Fruit fly (Drosophila melanogaster) whole organism, larva: ENCODE measurements around the gene CG6567.
A peak's percentile ranks its signal among the peaks of the same experiment; 100 is the strongest.

ENCODE experiments used
- noc ChIP-seq: fragments of 200-800 bp; sonication (Bioruptor generic); optimal IDR thresholded peaks from 3 replicates; lab custom pipeline; 2019; ENCODE audit warnings: missing biosample characterization, mild to moderate bottlenecking, missing genetic modification characterization, moderate library complexity

Gene CG6567

DNA sequence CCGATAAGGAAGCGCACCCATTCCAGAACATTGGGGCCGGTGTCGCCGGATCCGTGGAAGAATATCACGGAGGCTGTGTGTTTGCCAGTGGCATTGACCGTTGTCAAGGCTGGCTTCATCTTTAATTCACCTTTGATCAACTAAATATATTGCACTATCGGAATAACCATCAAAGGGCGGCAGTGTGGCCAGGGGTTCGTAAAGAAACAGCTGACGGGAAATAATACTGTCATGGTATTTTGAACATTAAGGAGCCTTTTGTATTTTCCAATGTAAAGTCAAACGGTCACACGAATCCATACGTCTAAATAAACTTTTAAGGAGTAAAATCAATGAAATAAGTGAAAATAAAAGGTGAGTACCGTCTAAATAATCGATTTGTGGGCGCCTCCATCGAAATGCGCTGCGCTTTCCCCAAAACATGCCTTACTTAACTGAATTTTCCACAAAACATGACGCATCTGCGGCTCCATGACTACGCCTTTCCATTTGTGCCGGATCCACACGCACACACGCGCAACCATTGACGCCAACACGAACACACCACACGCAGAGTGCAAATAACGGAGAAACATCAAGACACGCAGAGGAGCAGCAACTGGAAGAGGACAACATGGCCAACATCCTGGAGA is at the start of gene CG6567, which contains the start of gene CG4511:
Gene CG6567 (minus strand): TSS at position 209 of the 632 bp plus-strand sequence.
Gene CG4511 (plus strand): TSS at position 259 of the 632 bp plus-strand sequence.
- TF ChIP-seq noc (tag; lab: Kevin White, UChicago) = peak; percentile 10

DNA sequence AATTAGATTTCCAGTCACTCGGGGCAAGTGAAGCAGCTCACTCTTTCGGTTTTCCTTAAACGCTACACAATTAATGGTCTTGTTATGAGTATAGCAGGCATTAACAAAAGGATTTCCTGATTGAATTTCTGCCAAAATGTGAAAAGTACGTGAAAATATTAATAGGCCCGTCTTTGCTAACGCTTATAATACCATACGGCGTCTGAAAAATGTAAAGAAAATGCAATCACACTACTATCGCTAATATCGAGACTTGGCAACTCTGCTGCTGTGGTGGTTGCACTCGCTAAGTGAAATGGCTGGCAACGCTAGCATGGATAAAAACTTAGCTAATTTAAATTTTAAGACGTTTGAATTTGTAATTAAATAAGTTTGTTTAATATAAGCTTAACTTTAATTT is 39.1 kb upstream of the CG6567 start, which contains the start of gene CG6621:
Gene CG6621 (minus strand): TSS at position 205 of the 400 bp plus-strand sequence.
- no peak for TF ChIP-seq noc (tag; lab: Kevin White, UChicago)

DNA sequence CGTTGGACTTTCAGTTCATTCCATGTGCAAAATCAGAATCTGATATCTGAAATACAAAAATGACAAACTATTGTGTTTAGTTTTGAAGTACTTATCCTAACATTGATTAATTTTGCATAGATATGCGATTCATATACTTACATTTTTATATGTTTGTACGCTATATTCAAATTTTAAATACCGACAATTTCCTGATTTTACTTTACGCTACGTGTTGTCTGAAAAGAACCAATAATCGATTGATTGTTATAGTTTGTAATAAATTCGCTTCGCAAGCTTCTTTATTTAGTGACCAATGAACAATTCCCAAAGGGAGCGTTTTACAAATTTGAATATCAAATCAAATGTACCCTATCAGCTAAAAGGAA is 35.3 kb upstream of the CG6567 start, which contains the start of gene Ak3:
Gene Ak3 (minus strand): TSS at position 69 of the 368 bp plus-strand sequence.
- TF ChIP-seq noc (tag; lab: Kevin White, UChicago) = no peak

DNA sequence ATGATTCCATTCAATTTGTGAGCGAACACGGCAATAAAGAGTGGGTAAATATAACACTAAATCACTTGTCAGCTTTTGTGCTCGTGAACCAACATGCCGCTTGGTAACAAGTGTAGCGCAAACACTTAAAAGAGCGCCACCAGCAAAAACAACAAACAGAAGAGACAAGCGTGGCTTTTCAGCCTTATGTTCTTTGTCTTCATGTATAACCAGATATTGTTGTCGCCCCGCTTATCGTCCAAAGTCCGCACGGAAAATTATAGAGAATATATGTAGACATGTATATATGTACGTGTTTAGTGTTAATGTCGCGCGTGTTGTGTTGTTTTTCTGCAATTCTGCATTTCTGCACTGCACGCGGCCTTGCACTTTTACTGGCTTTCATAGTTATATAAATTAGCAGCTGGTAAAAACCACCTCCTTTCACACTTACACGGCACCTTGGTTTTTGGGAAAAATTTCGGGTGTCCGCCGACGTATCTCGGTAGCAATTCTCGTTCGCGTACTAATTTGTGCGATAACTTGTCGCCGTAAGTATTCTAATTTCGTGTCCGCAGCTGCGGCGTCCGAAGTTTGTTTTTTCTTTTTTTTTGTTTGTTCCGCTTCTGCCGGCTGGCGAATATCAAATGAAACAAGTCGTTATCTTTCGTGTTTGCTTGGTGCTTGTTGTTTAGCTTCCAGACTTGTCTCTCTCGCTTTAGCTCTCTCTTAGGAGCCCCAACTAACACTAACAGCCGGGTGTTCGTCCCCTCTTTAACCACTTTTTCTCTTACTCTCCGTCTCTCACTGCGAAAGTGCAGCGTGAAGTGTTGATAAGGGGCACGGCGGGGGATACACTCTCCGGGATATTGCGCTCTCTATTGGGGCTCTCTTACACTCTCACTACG is 34.6 kb upstream of the CG6567 start:
- peak; percentile 76 for TF ChIP-seq noc (tag; lab: Kevin White, UChicago)

DNA sequence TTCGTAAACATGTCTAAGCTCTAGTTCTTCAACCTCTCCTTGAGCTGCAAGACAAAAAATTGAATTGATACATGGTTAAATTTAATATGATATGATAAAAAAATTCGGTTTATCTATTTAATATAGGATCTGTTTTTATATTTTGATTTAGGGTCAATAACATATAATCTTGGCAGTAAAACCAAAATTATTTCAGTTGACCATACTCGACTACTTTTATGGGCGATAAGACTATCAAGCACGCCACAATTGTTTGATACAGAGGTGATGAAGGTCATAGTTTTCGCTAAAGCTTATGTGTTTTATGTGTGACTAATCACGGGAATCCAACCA is 34.0 kb upstream of the CG6567 start:
- peak; percentile 48 for TF ChIP-seq noc (tag; lab: Kevin White, UChicago)

DNA sequence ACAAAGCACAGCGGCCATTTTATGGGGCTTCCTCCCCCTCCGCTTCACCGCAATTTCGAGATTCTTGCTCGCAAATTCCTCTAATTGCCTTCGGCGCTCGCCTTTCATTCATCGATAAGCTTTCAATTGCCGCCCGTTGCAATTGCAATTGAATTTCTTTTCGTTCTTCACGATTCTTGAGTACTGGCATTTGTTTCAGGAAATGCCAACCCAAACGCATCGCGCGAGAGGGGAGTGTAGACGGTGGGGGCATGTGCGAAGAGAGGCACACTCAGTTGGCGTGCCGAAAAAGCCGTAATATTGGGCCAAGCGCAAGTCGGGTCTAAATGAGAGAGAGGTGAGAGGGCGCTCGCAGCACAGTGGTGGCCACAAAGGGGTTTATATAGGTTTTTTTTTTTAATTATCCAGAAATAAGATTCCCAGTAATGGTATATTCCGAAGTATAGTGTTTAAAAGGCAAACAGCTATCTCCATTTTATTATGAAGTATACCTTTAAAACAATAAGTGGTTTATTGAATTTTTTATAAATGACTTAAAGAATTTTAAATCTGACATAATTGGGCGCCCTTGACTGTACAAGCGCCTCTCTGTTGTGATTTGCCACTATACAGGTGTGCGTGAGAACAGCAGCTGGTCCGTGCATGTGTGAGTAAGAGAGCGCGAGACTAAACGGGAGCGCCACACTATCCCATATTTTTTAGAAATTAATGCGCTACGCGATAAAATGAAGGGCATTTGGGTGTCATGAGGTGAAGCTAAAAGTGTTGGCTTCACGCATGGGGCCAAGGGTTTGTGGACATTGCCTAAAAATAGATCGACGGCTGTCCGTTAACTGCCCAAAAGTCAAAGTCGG is 32.4 kb upstream of the CG6567 start:
- TF ChIP-seq noc (tag; lab: Kevin White, UChicago) = peak; percentile 96

DNA sequence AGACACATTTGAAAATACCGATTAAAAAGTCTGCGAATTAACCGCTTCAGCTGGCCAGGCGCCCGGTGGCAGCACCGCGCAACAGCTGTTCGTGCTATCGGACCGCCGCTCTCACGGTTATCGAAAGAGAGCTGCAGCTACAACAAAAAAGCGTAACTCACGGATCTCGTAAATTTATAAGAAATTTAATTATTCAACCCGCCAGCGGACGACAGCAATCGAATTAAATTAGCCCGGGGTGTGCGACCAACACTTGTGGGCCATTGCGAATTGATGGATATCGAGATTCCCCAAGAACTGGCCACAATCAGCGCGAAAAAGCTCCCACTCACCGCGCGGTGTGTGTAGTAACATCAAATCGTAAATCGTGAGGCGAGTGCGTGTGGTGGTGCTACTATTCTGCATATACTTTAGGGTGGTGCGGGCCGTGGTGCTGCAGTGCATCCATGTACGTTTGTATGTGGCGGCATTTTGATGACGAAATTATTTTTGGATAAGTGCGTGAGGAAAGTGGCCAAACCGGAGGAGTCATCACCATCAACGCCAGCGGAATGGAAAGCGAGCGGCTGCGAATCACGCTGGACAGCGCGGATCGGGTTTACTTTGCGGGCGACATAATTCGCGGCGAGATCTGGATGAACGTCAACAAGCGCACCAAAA is 31.3 kb upstream of the CG6567 start, which contains the start of gene Leash:
Gene Leash (plus strand): TSS at position 119 of the 660 bp plus-strand sequence.
- TF ChIP-seq noc (tag; lab: Kevin White, UChicago) = no peak

DNA sequence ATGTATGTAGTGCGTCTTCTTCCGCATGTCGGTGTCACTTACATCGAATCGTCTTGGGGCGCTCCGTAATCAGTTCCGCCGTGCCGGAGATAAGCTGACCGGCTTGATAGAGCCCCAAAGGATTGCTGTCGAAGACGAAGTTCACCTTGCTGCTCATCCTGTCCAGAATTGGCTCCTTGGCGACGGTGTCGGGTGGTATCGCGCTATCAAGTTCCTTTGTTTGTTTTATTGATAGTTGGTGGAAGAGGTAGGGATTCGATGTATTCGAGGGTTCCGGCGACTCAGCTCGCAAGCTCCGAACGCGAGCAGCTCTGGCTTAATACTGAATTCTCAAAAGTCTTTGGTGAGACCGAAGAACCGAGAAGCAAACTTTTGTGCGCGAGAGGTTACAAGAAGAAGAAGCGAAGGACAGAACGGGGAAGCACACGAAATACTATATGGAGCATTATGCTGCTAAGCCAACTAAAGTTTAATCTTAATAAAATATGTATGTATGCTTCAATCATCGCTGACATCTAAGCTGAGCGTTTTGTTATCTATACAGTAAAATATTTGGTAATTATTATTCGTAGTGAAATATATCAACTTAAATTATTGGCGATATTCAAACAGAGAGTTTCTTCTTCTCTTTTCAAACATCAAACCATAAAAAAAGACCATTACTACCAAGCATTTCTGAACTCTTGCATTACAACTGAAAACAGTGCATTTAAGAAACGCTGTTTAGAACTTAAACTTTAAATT is 30.6 kb upstream of the CG6567 start, which contains the start of gene CG14696:
Gene CG14696 (minus strand): TSS at position 324 of the 744 bp plus-strand sequence.
- TF ChIP-seq noc (tag; lab: Kevin White, UChicago) = no peak

DNA sequence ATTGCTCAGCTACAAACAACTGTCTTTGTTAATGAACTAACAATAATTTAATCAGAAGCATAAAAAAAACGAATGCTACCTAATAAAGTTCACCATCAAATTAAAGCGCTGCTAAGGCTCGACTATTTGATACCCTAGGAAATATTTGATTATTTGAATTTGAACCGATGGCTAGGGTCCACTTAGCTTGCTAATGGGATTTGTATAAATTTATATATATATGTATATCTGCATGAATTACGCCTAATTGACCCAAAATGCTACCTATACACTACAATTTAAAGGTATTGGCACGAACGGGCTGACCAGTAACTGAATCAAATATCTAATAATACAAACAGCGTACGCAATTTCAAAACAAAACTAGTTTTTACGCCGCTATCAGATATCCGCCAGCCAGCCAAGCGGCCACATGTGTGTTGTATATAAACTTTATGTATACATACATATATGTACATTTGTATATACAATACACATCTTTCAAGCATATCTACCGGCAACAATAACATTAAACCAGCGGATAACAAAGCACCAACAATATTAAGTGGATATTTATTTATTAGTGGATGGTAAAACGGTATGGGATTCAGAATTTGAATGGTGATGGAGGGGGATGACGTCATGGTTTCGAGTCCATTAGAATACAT is 29.9 kb upstream of the CG6567 start:
- no peak for TF ChIP-seq noc (tag; lab: Kevin White, UChicago)

DNA sequence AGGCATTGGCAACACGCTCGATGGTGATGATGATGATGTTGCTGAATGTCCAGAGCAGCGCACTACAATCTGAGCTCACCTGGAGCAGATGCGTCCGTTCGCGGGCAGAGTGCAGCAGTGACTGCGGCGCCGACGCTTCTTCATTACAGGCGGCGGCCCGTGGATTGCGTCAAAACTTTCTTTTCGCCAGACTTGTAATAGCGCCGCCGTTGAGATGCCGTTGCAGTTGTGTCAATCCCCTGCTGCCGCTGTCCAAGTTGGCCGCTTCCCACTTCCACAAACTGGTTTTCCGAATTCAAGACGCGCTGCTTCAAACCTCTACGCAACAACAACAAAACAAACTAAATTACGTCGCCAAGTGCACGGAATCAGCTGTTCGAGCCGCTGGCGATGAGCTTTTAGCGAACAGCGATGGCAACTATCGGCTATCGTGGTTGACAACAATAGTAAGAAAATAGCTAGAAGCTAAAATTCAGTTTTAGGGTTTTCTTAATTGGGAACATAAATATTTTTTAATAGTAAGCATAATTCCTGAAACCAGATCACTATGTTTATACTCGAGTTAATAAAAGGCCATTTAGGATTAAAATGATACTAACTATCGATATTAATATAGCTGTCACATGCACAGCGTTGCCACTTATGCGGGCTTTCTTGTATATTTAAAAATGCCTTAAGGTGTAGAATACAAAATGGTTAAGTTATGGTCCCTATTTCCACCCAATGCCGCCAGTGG is 27.7 kb upstream of the CG6567 start, which contains the start of gene Tpc1:
Gene Tpc1 (minus strand): TSS at position 365 of the 736 bp plus-strand sequence.
- no peak for TF ChIP-seq noc (tag; lab: Kevin White, UChicago)

DNA sequence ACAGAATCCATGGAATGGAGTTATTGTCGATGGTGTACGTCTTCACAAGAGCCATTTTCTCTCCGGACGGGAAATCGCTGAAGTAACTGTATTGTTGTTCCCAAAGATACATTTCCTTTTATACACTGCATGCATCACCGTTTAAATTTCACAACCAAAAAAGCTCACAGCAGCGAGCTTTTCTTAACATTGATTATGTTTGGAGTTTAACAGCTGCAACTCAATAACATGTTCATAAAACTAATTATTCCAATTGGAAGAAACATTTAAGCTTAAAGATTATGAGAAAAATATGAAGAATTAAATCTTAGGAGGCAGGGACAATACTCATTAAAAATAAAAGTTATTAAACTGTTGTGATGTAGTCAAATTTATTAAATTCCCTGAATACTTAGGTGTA is 25.0 kb upstream of the CG6567 start, which contains the start of gene CG14695:
Gene CG14695 (minus strand): TSS at position 101 of the 400 bp plus-strand sequence.
- TF ChIP-seq noc (tag; lab: Kevin White, UChicago) = no peak

DNA sequence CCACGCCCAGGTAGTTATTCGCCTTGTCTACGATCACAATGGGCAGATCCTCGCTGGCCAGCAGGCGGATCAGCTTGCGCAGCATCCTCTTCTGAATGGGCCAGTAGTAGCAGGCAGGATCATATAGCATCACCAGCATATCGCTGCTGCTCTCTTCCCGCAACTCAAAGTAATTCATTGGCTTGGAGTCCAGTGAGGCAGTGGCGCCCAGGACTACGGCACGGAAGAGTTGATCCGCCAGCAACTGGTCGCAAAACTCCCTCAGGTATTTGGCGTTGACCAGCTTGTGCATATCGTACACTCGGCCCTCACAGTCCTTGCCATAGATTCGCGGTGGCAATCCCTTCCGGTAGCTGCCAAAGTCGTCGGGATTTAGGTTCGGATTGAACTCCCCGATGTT is 24.4 kb upstream of the CG6567 start:
- TF ChIP-seq noc (tag; lab: Kevin White, UChicago) = no peak

DNA sequence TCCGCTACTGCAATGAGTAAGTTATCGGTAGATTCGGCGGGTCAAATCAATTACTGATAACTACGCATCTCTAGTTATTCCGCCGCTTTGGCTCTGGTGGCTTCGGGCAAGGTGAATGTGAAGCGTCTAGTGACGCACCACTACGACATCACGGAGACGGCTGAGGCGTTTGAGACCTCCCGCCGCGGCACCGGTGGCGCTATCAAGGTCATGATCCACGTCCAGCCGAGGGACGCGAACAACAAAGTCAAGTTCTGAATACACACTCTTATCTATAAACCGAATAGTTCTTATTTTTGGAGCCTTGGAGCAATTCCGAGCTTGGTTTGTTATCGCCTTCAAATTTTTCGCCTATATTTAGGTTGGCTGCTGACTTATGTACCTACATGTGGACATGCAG is 23.6 kb upstream of the CG6567 start:
- TF ChIP-seq noc (tag; lab: Kevin White, UChicago) = peak; percentile 47
